Worm (Caenorhabditis elegans): ENCODE measurements around the gene srh-134.

DNA sequence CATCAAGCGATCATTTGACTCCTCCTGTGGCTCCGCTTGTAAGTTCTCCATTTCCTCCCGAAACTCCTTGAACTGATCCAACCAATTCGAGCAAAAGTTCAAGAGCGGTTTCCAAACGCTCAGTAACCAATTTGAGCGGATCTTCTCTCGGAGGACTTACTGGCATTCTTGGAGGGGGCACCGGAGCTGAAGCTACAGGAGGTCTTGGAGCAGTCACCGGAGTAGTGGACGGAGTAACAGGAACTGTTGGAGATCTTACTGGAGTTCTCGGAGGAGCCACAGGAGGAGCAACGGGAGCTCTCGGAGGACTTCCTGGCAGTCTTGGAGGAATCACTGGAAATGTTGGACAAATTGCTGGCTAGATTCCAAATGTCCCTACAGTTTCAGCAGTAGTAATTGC is 8.4 kb downstream of the srh-134 start:
- TF ChIP-seq klf-2 (GFP tag; conservative IDR thresholded peaks at IDR 0.05) (no peak), flt-1 (GFP tag; IDR thresholded peaks at IDR 0.05) (no peak), ref-1 (GFP tag; conservative IDR thresholded peaks at IDR 0.05) (no peak)
